Worm (Caenorhabditis elegans) whole organism, late embryonic: ENCODE results near the gene fbxa-102.

Source experiments
- F13H6.1 ChIP-seq: sonication (generic microtip); optimal IDR thresholded peaks from 2 replicates; lab custom pipeline; 2016; ENCODE audit warnings: missing genetic modification characterization, missing compliant biosample characterization
- ama-1 ChIP-seq: fragments of 150-350 bp; optimal IDR thresholded peaks from 2 replicates; lab custom pipeline; 2014
- ceh-2 ChIP-seq: sonication (generic microtip); optimal IDR thresholded peaks from 2 replicates; lab custom pipeline; 2016; ENCODE audit warnings: missing genotype, missing genetic modification characterization, missing compliant biosample characterization
- elt-4 ChIP-seq: sonication (generic microtip); optimal IDR thresholded peaks from 2 replicates; lab custom pipeline; 2016; ENCODE audit warnings: missing genetic modification characterization, missing compliant biosample characterization
- hlh-8 ChIP-seq: sonication (generic microtip); optimal IDR thresholded peaks from 2 replicates; lab custom pipeline; 2016; ENCODE audit warnings: missing genotype, missing genetic modification characterization, missing compliant biosample characterization
- lim-6 ChIP-seq: sonication (generic microtip); optimal IDR thresholded peaks from 2 replicates; lab custom pipeline; 2016; ENCODE audit warnings: missing genetic modification characterization, missing compliant biosample characterization
- nfya-1 ChIP-seq: sonication (generic microtip); optimal IDR thresholded peaks from 2 replicates; lab custom pipeline; 2017; ENCODE audit warnings: missing genetic modification characterization, mild to moderate bottlenecking, missing compliant biosample characterization, antibody characterized with exemption, moderate library complexity
- nhr-11 ChIP-seq: fragments of 150-350 bp; optimal IDR thresholded peaks from 2 replicates; lab custom pipeline; 2014; ENCODE audit warnings: missing biosample characterization, missing genetic modification characterization
- pag-3 ChIP-seq: sonication (generic microtip); optimal IDR thresholded peaks from 2 replicates; lab custom pipeline; 2016; ENCODE audit warnings: missing compliant biosample characterization, missing genetic modification characterization, borderline replicate concordance
- unc-3 ChIP-seq, 2 experiments: fragments of 200-800 bp in 1 of 2; sonication (Bioruptor generic) in 1 of 2; sonication (generic microtip) in 1 of 2; conservative IDR thresholded peaks in 1 of 2; optimal IDR thresholded peaks in 1 of 2; 2 replicates each; pipeline versions ENCODE4 v1.3.6 to Lab custom; 2016 to 2022; ENCODE audit warnings: missing compliant biosample characterization in 2 of 2, missing genetic modification characterization in 2 of 2, missing genetic modification reagents in 1 of 2

DNA sequence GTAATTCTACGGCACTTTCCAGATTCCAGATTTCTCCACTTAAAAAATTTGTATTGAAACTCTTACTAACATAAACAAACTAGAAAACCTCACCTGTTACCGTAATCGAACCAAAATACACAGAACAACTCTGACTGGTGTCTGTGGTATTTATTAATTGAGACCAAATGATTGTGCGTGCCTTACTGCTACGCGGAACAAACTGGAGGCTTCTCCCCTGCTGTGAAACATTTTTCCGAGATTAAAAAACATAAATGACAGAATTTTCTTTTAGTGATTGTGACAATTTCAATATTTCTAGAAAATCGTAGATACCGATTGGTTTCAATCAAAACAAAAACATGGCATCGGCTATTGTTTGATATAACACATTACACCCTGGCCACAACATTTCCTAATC lies 43.8 kb downstream of the fbxa-102 start:
- no peak for TF ChIP-seq nhr-11 (tag; lab: Kevin White, UChicago)
- no peak for TF ChIP-seq unc-3 (GFP tag; conservative IDR thresholded peaks at IDR 0.05; lab: Robert Waterston, UW)
- no peak for TF ChIP-seq unc-3 (tag; optimal IDR thresholded peaks at IDR 0.05; lab: Kevin White, UChicago)
- no peak for TF ChIP-seq pag-3 (tag; lab: Kevin White, UChicago)
- no peak for TF ChIP-seq elt-4 (tag; lab: Kevin White, UChicago)
- no peak for TF ChIP-seq nfya-1 (tag; lab: Kevin White, UChicago)
- TF ChIP-seq F13H6.1, result no peak
- no peak for TF ChIP-seq ama-1 (lab: Kevin White, UChicago)
- TF ChIP-seq hlh-8 (tag; lab: Kevin White, UChicago), result no peak
- TF ChIP-seq ceh-2 (tag; lab: Kevin White, UChicago), result no peak
- no peak for TF ChIP-seq lim-6 (tag; lab: Kevin White, UChicago)
